Worm (Caenorhabditis elegans): ENCODE results near the gene ZK662.2.
A peak's percentile ranks its signal among the peaks of the same experiment; 100 is the strongest.

The ZK662.2 gene

DNA sequence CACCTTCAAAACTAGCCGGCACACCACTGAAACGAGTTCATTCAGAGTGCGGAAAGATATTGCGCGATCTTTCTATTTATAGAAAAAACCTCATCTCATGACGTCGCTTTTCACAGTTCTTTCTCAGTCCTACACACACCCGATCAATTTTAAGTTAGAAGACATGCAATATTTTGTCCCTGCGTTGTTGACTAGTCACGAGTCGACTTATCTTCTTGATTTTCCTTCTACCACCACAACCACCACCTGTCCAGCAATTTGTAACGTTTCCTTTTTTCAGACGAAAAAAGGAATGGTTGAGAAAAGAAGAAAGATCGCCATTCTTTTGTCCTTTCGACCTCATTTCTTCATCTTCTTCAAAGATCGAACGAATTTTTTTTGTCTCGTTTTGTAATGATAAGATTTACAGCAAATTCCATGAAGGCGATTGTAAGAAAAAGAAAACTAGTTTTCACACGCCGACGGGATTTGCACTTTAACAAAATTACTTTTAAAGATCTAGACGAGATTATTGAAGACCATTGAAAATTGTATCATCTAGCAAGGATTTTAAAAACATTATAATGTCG, 9.7 kb downstream of the ZK662.2 start:
- TF ChIP-seq flt-1 (GFP tag; IDR thresholded peaks at IDR 0.05) (no peak), cog-1 (tag; optimal IDR thresholded peaks at IDR 0.05) (no peak), klf-2 (GFP tag; conservative IDR thresholded peaks at IDR 0.05) (no peak), tab-1 (GFP tag; IDR thresholded peaks at IDR 0.05) (no peak)

DNA sequence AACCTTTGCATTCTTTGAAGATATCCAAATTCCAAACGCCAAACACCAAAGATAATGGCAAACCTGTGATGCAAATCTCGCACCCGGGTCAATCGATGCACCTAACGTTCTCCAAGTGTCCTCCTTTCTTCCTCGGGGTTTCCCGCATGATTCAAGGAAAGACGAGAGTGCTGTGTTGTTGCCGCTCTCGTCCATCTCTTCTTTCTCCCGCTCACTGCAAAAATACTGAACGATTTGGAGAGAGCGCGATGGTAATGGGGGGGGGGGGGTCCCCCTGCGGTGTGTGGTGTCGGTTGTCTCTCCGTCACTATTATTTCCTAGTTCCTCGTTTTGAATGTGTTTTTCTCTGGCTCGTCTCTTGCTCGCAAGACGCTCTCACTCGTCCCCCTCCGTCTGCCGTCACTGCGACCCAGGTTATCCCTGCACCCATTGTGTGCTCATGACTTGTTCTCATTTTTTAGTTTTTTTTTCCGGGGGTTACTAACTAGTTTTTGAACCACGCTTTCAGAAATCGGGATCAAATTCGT, 10.9 kb downstream of the ZK662.2 start:
- peak; percentile 79; the same call in 1 of the 2 replicates for TF ChIP-seq flt-1 (GFP tag; IDR thresholded peaks at IDR 0.05)
- no peak for TF ChIP-seq ztf-23 (GFP tag; IDR thresholded peaks at IDR 0.05)
- TF ChIP-seq ref-1 (GFP tag; conservative IDR thresholded peaks at IDR 0.05), result no peak
- TF ChIP-seq ztf-29 (GFP tag; IDR thresholded peaks at IDR 0.05), result no peak
- peak; percentile 79 for TF ChIP-seq cog-1 (tag; optimal IDR thresholded peaks at IDR 0.05)
- TF ChIP-seq tab-1 (GFP tag; IDR thresholded peaks at IDR 0.05), result peak; percentile 75

DNA sequence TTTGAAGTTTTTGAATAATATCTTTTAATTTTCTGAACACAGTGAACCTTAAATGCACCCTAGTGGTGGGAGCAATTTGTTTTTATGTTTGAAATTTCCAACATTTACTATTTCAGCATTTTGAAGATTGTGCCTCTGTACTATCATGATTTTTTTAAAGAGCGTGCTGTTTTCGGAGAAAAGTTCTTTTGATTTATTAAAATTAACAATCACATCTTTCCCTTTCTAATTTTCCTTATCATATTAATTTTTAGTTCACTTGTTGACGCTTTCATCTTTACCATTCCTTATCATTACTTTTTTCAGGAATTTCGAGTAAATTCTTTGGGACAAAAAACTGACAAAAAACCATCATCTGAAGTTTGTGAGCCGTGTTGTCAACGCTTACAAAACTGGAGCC, 11.4 kb downstream of the ZK662.2 start, which contains the start of gene nhr-48:
Gene nhr-48 (plus strand): TSS at position 301 of the 400 bp plus-strand sequence.
- TF ChIP-seq cog-1 (tag; optimal IDR thresholded peaks at IDR 0.05), result no peak
- TF ChIP-seq klf-2 (GFP tag; conservative IDR thresholded peaks at IDR 0.05), result no peak

DNA sequence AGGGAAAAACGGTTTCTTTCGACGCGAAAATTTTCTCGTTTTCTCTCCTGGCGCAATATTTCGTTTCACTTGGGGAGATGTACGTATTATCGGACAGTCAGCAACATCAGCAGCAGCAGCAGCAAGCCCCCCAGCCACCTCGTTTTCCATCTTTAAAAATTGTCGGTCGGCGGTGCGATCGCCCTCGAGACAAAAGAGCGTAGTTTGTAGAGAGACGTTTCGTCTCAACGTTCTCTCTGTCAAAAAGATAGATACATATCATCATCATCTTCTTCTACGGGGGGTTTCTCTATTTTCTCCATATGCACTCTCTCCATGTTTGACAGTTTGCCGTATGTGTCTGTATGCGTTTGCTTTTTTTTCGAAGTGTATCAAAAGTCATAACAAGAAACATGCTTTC, 13.1 kb downstream of the ZK662.2 start:
- TF ChIP-seq med-1 (GFP tag; optimal IDR thresholded peaks at IDR 0.05; ENCODE audit: insufficient read depth) (no peak), klf-2 (GFP tag; conservative IDR thresholded peaks at IDR 0.05) (no peak), T22C8.4 (GFP tag; IDR thresholded peaks at IDR 0.05) (no peak), ref-1 (GFP tag; conservative IDR thresholded peaks at IDR 0.05) (no peak), tab-1 (GFP tag; IDR thresholded peaks at IDR 0.05) (no peak), cog-1 (tag; optimal IDR thresholded peaks at IDR 0.05) (no peak), flt-1 (GFP tag; IDR thresholded peaks at IDR 0.05) (no peak)

DNA sequence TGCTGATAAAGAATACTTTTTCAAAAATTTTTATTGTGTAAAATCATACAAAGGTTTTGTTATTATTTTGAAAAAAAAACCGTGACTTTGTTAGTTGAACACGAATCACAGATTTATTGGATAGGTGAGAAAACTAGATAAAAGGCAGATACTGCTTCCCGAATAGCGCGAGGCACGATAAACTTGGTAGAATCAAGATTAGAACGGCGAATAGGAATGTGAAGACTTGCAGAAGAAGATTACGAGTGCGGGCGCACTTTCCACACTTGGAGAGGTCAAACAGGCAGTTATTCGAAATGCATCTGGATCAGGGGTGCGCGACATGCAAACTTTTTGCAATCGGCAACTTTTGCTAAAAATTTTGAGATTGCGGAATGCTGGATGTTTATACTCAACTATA, 16.7 kb downstream of the ZK662.2 start:
- no peak for TF ChIP-seq cog-1 (tag; optimal IDR thresholded peaks at IDR 0.05)
- no peak for TF ChIP-seq med-1 (GFP tag; optimal IDR thresholded peaks at IDR 0.05; ENCODE audit: insufficient read depth)
- TF ChIP-seq ztf-23 (GFP tag; IDR thresholded peaks at IDR 0.05), result no peak
- TF ChIP-seq ref-1 (GFP tag; conservative IDR thresholded peaks at IDR 0.05), result no peak
- TF ChIP-seq klf-2 (GFP tag; conservative IDR thresholded peaks at IDR 0.05), result no peak
- TF ChIP-seq tab-1 (GFP tag; IDR thresholded peaks at IDR 0.05), result no peak
- TF ChIP-seq flt-1 (GFP tag; IDR thresholded peaks at IDR 0.05), result no peak
- TF ChIP-seq ztf-29 (GFP tag; IDR thresholded peaks at IDR 0.05), result no peak
- TF ChIP-seq T22C8.4 (GFP tag; IDR thresholded peaks at IDR 0.05), result no peak

DNA sequence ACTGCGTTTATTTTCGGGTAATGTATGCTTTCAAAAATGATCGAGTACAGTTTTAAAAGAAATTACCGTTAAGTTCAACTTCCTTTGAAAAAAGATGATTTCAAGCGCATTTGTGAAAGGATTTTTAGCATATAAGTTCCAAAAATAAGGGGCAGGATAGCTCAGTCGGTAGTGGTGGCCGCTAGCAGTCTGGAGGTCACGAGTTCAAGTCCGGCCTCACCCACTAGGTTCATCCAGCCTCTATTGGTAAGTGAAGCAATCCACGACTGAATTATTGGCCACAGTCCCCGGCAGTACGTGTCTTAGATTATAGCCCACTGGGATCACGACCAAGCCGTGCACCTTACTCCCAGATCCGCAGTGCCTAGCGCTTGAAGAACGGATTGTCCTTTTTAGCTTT, 20.5 kb downstream of the ZK662.2 start:
- TF ChIP-seq klf-2 (GFP tag; conservative IDR thresholded peaks at IDR 0.05) (no peak), flt-1 (GFP tag; IDR thresholded peaks at IDR 0.05) (no peak), tab-1 (GFP tag; IDR thresholded peaks at IDR 0.05) (no peak), ztf-23 (GFP tag; IDR thresholded peaks at IDR 0.05) (no peak), ref-1 (GFP tag; conservative IDR thresholded peaks at IDR 0.05) (no peak), cog-1 (tag; optimal IDR thresholded peaks at IDR 0.05) (no peak), T22C8.4 (GFP tag; IDR thresholded peaks at IDR 0.05) (no peak), med-1 (GFP tag; optimal IDR thresholded peaks at IDR 0.05; ENCODE audit: insufficient read depth) (no peak), ztf-29 (GFP tag; IDR thresholded peaks at IDR 0.05) (no peak)

DNA sequence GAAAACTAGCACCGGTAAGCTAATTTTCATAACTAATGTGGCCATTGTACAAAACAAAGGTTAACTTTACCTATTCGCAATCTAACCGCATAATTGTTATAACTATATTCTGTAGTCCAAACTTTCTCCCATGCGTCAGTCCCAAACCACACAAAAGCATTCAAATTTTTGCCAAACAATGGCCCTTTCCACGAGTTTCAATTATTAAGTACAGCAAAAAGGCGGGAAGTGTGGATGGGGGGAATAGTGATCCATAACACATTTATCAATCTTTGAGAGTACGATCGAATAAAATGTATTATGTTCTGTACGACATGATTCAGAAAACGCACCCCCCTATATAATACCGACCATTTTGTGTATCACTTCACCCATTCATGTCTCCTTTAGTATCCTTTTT, 21.8 kb downstream of the ZK662.2 start, which contains the start of gene ZK662.6:
Gene ZK662.6 (plus strand): TSS at position 301 of the 400 bp plus-strand sequence.
- TF ChIP-seq ztf-29 (GFP tag; IDR thresholded peaks at IDR 0.05), result no peak
- TF ChIP-seq cog-1 (tag; optimal IDR thresholded peaks at IDR 0.05), result no peak
- no peak for TF ChIP-seq flt-1 (GFP tag; IDR thresholded peaks at IDR 0.05)

DNA sequence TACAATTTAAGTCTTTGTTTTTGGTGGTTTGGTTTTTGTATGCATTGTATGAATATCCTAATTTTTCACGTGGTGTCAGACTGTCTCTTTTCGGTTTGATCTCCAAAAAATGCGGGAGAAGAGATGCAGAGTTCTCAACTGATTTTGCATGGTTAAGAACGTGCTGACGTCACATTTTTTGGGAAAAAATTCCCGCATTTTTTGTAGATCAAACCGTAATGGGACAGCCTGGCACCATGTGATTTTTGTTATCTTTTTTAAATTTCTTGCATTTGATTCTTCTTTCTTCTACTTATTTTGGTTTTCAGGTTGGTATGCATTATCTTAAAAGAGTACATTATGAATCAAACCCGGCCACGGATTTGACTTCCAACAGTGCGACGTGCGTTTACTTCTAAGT, 24.8 kb downstream of the ZK662.2 start, which contains the start of gene ZK662.5:
Gene ZK662.5 (plus strand): TSS at position 301 of the 400 bp plus-strand sequence.
- no peak for TF ChIP-seq ref-1 (GFP tag; conservative IDR thresholded peaks at IDR 0.05)
- no peak for TF ChIP-seq tab-1 (GFP tag; IDR thresholded peaks at IDR 0.05)
- no peak for TF ChIP-seq flt-1 (GFP tag; IDR thresholded peaks at IDR 0.05)
- no peak for TF ChIP-seq T22C8.4 (GFP tag; IDR thresholded peaks at IDR 0.05)
- no peak for TF ChIP-seq ztf-29 (GFP tag; IDR thresholded peaks at IDR 0.05)
- TF ChIP-seq klf-2 (GFP tag; conservative IDR thresholded peaks at IDR 0.05), result no peak
- no peak for TF ChIP-seq ztf-23 (GFP tag; IDR thresholded peaks at IDR 0.05)
- no peak for TF ChIP-seq cog-1 (tag; optimal IDR thresholded peaks at IDR 0.05)
- TF ChIP-seq med-1 (GFP tag; optimal IDR thresholded peaks at IDR 0.05; ENCODE audit: insufficient read depth), result no peak

DNA sequence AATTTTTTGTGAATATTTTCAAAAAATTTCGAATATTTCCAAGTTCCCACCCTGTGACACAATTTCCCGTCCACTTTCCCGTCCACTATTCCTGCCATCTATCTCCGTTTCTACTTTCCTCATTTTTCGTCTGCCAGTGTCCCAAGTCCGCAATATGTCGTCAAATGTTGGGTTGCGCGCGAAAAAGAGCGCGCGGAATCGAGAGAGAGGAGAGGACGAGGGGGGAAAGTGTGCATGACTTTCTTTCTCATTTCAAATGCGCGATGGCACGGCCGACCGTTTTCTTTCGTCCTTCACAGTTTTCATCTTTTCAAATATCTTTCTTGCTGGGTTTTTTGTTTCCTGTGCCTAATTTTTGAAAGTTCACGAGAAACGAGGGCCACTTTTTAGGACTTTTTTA, 28.5 kb downstream of the ZK662.2 start:
- no peak for TF ChIP-seq flt-1 (GFP tag; IDR thresholded peaks at IDR 0.05)
- no peak for TF ChIP-seq klf-2 (GFP tag; conservative IDR thresholded peaks at IDR 0.05)
- no peak for TF ChIP-seq tab-1 (GFP tag; IDR thresholded peaks at IDR 0.05)
- no peak for TF ChIP-seq med-1 (GFP tag; optimal IDR thresholded peaks at IDR 0.05; ENCODE audit: insufficient read depth)
- no peak for TF ChIP-seq cog-1 (tag; optimal IDR thresholded peaks at IDR 0.05)
- TF ChIP-seq T22C8.4 (GFP tag; IDR thresholded peaks at IDR 0.05), result no peak
- no peak for TF ChIP-seq ztf-29 (GFP tag; IDR thresholded peaks at IDR 0.05)
- no peak for TF ChIP-seq ztf-23 (GFP tag; IDR thresholded peaks at IDR 0.05)
- TF ChIP-seq ref-1 (GFP tag; conservative IDR thresholded peaks at IDR 0.05), result no peak

DNA sequence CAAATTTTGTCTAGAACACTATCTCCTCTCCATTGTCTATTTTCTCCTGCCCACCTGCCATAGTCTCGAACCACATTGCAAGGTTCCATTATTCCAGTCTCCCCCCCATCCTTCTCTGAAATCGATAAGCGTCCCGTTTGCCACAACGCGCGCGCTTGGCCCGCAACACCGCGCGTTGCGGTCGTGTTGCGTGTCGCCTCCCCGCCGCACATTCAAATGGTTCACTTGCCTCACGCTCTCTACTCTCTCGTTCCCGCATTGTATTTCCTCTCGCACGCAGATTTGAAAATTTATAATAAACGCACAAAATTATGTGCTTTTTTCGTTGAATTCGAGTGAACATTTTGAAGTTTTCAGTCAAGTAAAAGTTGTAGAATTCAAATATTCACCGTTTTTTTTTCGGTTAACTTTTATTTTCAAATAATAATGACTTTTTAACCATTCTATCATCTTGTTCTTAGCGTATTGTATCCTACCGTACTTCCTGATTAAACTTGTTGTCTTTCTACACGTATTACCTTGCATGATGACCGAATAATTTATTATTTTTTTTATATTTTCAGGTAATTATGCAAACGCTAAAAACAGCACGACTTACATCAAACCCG, 29.2 kb downstream of the ZK662.2 start, which contains the start of gene lin-15B:
Gene lin-15B (plus strand): TSS at position 558 of the 608 bp plus-strand sequence.
- TF ChIP-seq T22C8.4 (GFP tag; IDR thresholded peaks at IDR 0.05) (0 out of 2 replicates have a peak, but pooled peaks have one; percentile 25), cog-1 (tag; optimal IDR thresholded peaks at IDR 0.05) (no peak)
